Fruit fly (Drosophila melanogaster) whole organism, embryonic: Measurements from ENCODE around the gene pall.

Experiments
- Adf1 ChIP-seq: fragments of 200-800 bp; sonication (Bioruptor generic); IDR thresholded peaks from 2 replicates; pipeline ENCODE4 v1.3.6; 2022; ENCODE audit warnings: missing biosample characterization, missing genetic modification characterization
- Antp ChIP-seq: fragments of 200-800 bp; sonication (Bioruptor generic); optimal IDR thresholded peaks from 3 replicates; lab custom pipeline; 2016; ENCODE audit warnings: missing biosample characterization, missing genetic modification characterization
- CG12155 ChIP-seq: fragments of 200-800 bp; sonication (Bioruptor generic); optimal IDR thresholded peaks from 3 replicates; lab custom pipeline; 2016; ENCODE audit warnings: missing biosample characterization, missing genetic modification characterization
- CG12236 ChIP-seq: fragments of 200-800 bp; sonication (Bioruptor generic); optimal IDR thresholded peaks from 2 replicates; lab custom pipeline; 2016; ENCODE audit warnings: missing biosample characterization, missing genetic modification characterization
- CG13624 ChIP-seq: fragments of 200-800 bp; sonication (Bioruptor generic); optimal IDR thresholded peaks from 2 replicates; lab custom pipeline; 2016; ENCODE audit warnings: missing biosample characterization, missing genetic modification characterization
- CG1602 ChIP-seq: fragments of 200-800 bp; sonication (Bioruptor generic); optimal IDR thresholded peaks from 3 replicates; lab custom pipeline; 2016; ENCODE audit warnings: missing biosample characterization, missing genetic modification characterization
- CG17186 ChIP-seq: fragments of 200-800 bp; sonication (Bioruptor generic); optimal IDR thresholded peaks from 3 replicates; lab custom pipeline; 2017; ENCODE audit warnings: missing biosample characterization, missing genetic modification reagents, missing genetic modification characterization
- CG2678 ChIP-seq: fragments of 200-800 bp; sonication (Bioruptor generic); optimal IDR thresholded peaks from 3 replicates; lab custom pipeline; 2019; ENCODE audit warnings: missing biosample characterization, mild to moderate bottlenecking, missing genetic modification characterization, moderate library complexity
- CG3281 ChIP-seq: fragments of 200-800 bp; sonication (Bioruptor generic); optimal IDR thresholded peaks from 3 replicates; lab custom pipeline; 2017; ENCODE audit warnings: missing biosample characterization, mild to moderate bottlenecking, missing genetic modification characterization
- CG4360 ChIP-seq: fragments of 200-800 bp; sonication (Bioruptor generic); IDR thresholded peaks from 2 replicates; pipeline ENCODE4 v1.3.6; 2022; ENCODE audit warnings: missing biosample characterization, missing genetic modification characterization
- CG4404 ChIP-seq: fragments of 200-800 bp; sonication (Bioruptor generic); IDR thresholded peaks from 2 replicates; pipeline ENCODE4 v1.3.6; 2022; ENCODE audit warnings: missing biosample characterization, missing genetic modification characterization
- CG6791 ChIP-seq: fragments of 200-800 bp; sonication (Bioruptor generic); IDR thresholded peaks from 3 replicates; pipeline ENCODE4 v1.3.6; 2022; ENCODE audit warnings: missing biosample characterization, missing genetic modification characterization; ENCODE audit not compliant: partially characterized antibody
- CG7745 ChIP-seq: fragments of 200-800 bp; sonication (Bioruptor generic); optimal IDR thresholded peaks from 2 replicates; lab custom pipeline; 2018; ENCODE audit warnings: missing biosample characterization, mild to moderate bottlenecking, missing genetic modification characterization, moderate library complexity
- CG8089 ChIP-seq: fragments of 200-800 bp; sonication (Bioruptor generic); optimal IDR thresholded peaks from 3 replicates; lab custom pipeline; 2016; ENCODE audit warnings: missing biosample characterization, missing genetic modification characterization
- CG8359 ChIP-seq: fragments of 200-800 bp; sonication (Bioruptor generic); optimal IDR thresholded peaks from 2 replicates; lab custom pipeline; 2017; ENCODE audit warnings: missing biosample characterization, mild to moderate bottlenecking, missing genetic modification characterization, borderline replicate concordance
- CG8765 ChIP-seq: fragments of 200-800 bp; sonication (Bioruptor generic); IDR thresholded peaks from 2 replicates; pipeline ENCODE4 v1.3.6; 2022; ENCODE audit warnings: missing biosample characterization, missing genetic modification characterization
- D19B ChIP-seq: fragments of 200-800 bp; sonication (Bioruptor generic); optimal IDR thresholded peaks from 2 replicates; lab custom pipeline; 2017; ENCODE audit warnings: missing biosample characterization, mild to moderate bottlenecking, missing genetic modification characterization
- Ets65A ChIP-seq: fragments of 200-800 bp; sonication (Bioruptor generic); peaks from one replicate; lab custom pipeline; 2016; ENCODE audit warnings: missing biosample characterization, missing genetic modification characterization
- Fer1 ChIP-seq: fragments of 200-800 bp; sonication (Bioruptor generic); optimal IDR thresholded peaks from 2 replicates; lab custom pipeline; 2017; ENCODE audit warnings: missing biosample characterization, mild to moderate bottlenecking, missing genetic modification characterization
- H2.0 ChIP-seq: fragments of 200-800 bp; sonication (Bioruptor generic); IDR thresholded peaks from 2 replicates; pipeline ENCODE4 v1.3.6; 2022; ENCODE audit warnings: missing biosample characterization, missing genetic modification characterization
- Hr3 ChIP-seq: fragments of 200-800 bp; sonication (Bioruptor generic); optimal IDR thresholded peaks from 3 replicates; lab custom pipeline; 2016; ENCODE audit warnings: missing biosample characterization, missing genetic modification characterization
- Hr51 ChIP-seq, 2 experiments: fragments of 200-800 bp; sonication (Bioruptor generic); optimal IDR thresholded peaks; 2 replicates in 1 of 2; 3 replicates in 1 of 2; lab custom pipeline; 2016 to 2018; ENCODE audit warnings: missing biosample characterization in 2 of 2, missing genetic modification characterization in 2 of 2, mild to moderate bottlenecking in 1 of 2, moderate library complexity in 1 of 2
- Kr ChIP-seq: fragments of 200-800 bp; sonication (Bioruptor generic); optimal IDR thresholded peaks from 2 replicates; lab custom pipeline; 2017; ENCODE audit warnings: missing biosample characterization, mild to moderate bottlenecking, missing genetic modification characterization
- Neu2 ChIP-seq: fragments of 200-800 bp; sonication (Bioruptor generic); optimal IDR thresholded peaks from 3 replicates; lab custom pipeline; 2016; ENCODE audit warnings: missing biosample characterization, missing genetic modification characterization, borderline replicate concordance
- Pdp1 ChIP-seq, 2 experiments: fragments of 200-800 bp; sonication (Bioruptor generic); optimal IDR thresholded peaks; 3 replicates each; lab custom pipeline; 2016; ENCODE audit warnings: missing biosample characterization in 2 of 2, missing genetic modification characterization in 2 of 2, mild to moderate bottlenecking in 1 of 2, moderate library complexity in 1 of 2
- Taf1 ChIP-seq: fragments of 200-800 bp; sonication (Bioruptor generic); IDR thresholded peaks from 2 replicates; pipeline ENCODE4 v1.3.6; 2022; ENCODE audit warnings: missing biosample characterization, missing genetic modification characterization
- Trl ChIP-seq, 3 experiments: fragments of >200 bp in 2 of 3; fragments of 200-800 bp in 1 of 3; sonication (Bioruptor generic) in 1 of 3; optimal IDR thresholded peaks; 2 replicates in 1 of 3; 3 replicates in 2 of 3; lab custom pipeline; 2016 to 2017; ENCODE audit warnings: missing biosample characterization in 1 of 3, missing genetic modification characterization in 1 of 3
- al ChIP-seq: fragments of 200-800 bp; sonication (Bioruptor generic); IDR thresholded peaks from 2 replicates; pipeline ENCODE4 v1.3.6; 2022; ENCODE audit warnings: missing biosample characterization, missing genetic modification characterization
- aop ChIP-seq: fragments of 200-800 bp; sonication (Bioruptor generic); IDR thresholded peaks from 2 replicates; pipeline ENCODE4 v1.3.6; 2022; ENCODE audit warnings: missing biosample characterization, missing genetic modification characterization
- caup ChIP-seq: fragments of 200-800 bp; sonication (Bioruptor generic); optimal IDR thresholded peaks from 3 replicates; lab custom pipeline; 2017; ENCODE audit warnings: missing biosample characterization, mild to moderate bottlenecking, missing genetic modification characterization, moderate library complexity; ENCODE audit not compliant: severe bottlenecking
- crol ChIP-seq: fragments of 200-800 bp; sonication (Bioruptor generic); IDR thresholded peaks from 2 replicates; pipeline ENCODE4 v1.3.6; 2022; ENCODE audit warnings: missing biosample characterization, missing genetic modification characterization
- crp ChIP-seq, 2 experiments: fragments of 200-800 bp; sonication (Bioruptor generic); optimal IDR thresholded peaks; 2 replicates in 1 of 2; 3 replicates in 1 of 2; lab custom pipeline; 2017; ENCODE audit warnings: missing biosample characterization in 2 of 2, missing genetic modification characterization in 2 of 2, mild to moderate bottlenecking in 1 of 2, moderate library complexity in 1 of 2
- disco-r ChIP-seq: fragments of 200-800 bp; sonication (Bioruptor generic); optimal IDR thresholded peaks from 2 replicates; lab custom pipeline; 2016; ENCODE audit warnings: missing biosample characterization, missing genetic modification characterization
- fd102C ChIP-seq: fragments of 200-800 bp; sonication (Bioruptor generic); optimal IDR thresholded peaks from 2 replicates; lab custom pipeline; 2018; ENCODE audit warnings: missing biosample characterization, mild to moderate bottlenecking, missing genetic modification characterization, moderate library complexity
- fd96Cb ChIP-seq: fragments of 200-800 bp; sonication (Bioruptor generic); optimal IDR thresholded peaks from 2 replicates; lab custom pipeline; 2018; ENCODE audit warnings: missing biosample characterization, mild to moderate bottlenecking, missing genetic modification characterization, moderate library complexity
- grau ChIP-seq: fragments of 200-800 bp; optimal IDR thresholded peaks from 3 replicates; lab custom pipeline; 2019; ENCODE audit warnings: missing biosample characterization, mild to moderate bottlenecking, missing genetic modification characterization, moderate library complexity
- gt ChIP-seq: fragments of 200-800 bp; sonication (Bioruptor generic); IDR thresholded peaks from 2 replicates; pipeline ENCODE4 v1.3.6; 2022; ENCODE audit warnings: missing biosample characterization, missing genetic modification characterization
- her ChIP-seq: fragments of 200-800 bp; sonication (Bioruptor generic); optimal IDR thresholded peaks from 2 replicates; lab custom pipeline; 2016; ENCODE audit warnings: missing biosample characterization, missing genetic modification characterization
- hkb ChIP-seq, 2 experiments: fragments of 200-800 bp in 1 of 2; fragments of >200 bp in 1 of 2; sonication (Bioruptor generic) in 1 of 2; IDR thresholded peaks in 1 of 2; optimal IDR thresholded peaks in 1 of 2; 2 replicates each; pipeline versions ENCODE4 v1.3.6 to Lab custom; 2017 to 2022; ENCODE audit warnings: missing biosample characterization in 1 of 2, missing genetic modification characterization in 1 of 2
- lbe ChIP-seq: fragments of 200-800 bp; sonication (Bioruptor generic); optimal IDR thresholded peaks from 2 replicates; lab custom pipeline; 2016; ENCODE audit warnings: missing biosample characterization, mild to moderate bottlenecking, missing genetic modification characterization
- pho ChIP-seq: fragments of 200-800 bp; sonication (Bioruptor generic); optimal IDR thresholded peaks from 2 replicates; lab custom pipeline; 2016; ENCODE audit warnings: missing biosample characterization, missing genetic modification characterization
- sens ChIP-seq: fragments of 200-800 bp; sonication (Bioruptor generic); peaks from one replicate; lab custom pipeline; 2016; ENCODE audit warnings: missing biosample characterization, missing genetic modification characterization
- sens-2 ChIP-seq: fragments of 200-800 bp; sonication (Bioruptor generic); IDR thresholded peaks from 2 replicates; pipeline ENCODE4 v1.3.6; 2022; ENCODE audit warnings: missing biosample characterization, missing genetic modification characterization
- slp2 ChIP-seq: fragments of 200-800 bp; sonication (Bioruptor generic); optimal IDR thresholded peaks from 2 replicates; lab custom pipeline; 2016; ENCODE audit warnings: missing biosample characterization, missing genetic modification characterization
- ssp ChIP-seq: fragments of 200-800 bp; sonication (Bioruptor generic); IDR thresholded peaks from 2 replicates; pipeline ENCODE4 v1.3.6; 2022; ENCODE audit warnings: missing biosample characterization, missing genetic modification characterization
- stc ChIP-seq: fragments of 200-800 bp; sonication (Bioruptor generic); IDR thresholded peaks from 2 replicates; pipeline ENCODE4 v1.3.6; 2022; ENCODE audit warnings: missing biosample characterization, missing genetic modification characterization
- zen2 ChIP-seq: fragments of 200-800 bp; sonication (Bioruptor generic); IDR thresholded peaks from 3 replicates; pipeline ENCODE4 v1.3.6; 2022; ENCODE audit warnings: missing biosample characterization, missing genetic modification characterization; ENCODE audit not compliant: partially characterized antibody
- zfh2 ChIP-seq: fragments of 200-800 bp; sonication (Bioruptor generic); optimal IDR thresholded peaks from 2 replicates; lab custom pipeline; 2016; ENCODE audit warnings: missing biosample characterization, missing genetic modification characterization

pall gene

DNA sequence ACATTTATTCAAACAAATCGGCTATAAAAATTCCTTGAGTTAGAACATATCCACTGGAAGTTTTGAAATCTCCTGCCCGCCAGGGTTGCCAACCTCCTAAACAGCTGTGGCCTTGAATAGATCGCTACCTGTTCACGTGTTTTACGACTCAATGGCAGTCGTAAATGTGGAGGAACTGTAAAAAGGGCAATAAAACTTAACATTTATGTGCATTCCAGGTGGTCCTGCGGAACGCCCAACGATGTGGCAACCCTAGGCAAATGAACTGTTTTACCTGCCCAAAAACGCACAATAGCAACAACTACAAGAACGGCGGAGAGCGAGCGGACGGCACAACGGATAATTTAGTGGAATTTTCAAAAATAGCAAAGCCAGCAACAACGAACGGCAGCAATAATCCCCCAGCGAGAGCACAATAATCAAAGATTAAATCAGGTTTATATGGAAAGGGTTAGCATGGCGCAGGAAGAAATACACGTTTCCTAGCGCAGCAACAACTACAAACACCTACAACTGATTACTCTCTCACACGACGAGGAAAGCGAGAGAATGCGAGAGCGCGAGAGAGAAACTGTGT lies 25.8 kb downstream of the pall start (continued):
- TF ChIP-seq zfh2 (peak; percentile 19), CG7745 (tag; lab: Kevin White, UChicago) (no peak), gt (GFP tag; lab: Robert Waterston, UW) (no peak), Hr3 (GFP tag; lab: Kevin White, UChicago) (no peak), disco-r (GFP tag; lab: Kevin White, UChicago) (no peak), slp2 (GFP tag; lab: Kevin White, UChicago) (peak; percentile 12), CG4404 (GFP tag; lab: Robert Waterston, UW) (no peak), hkb (optimal IDR thresholded peaks at IDR 0.05; lab: Kevin White, UChicago) (no peak), hkb (GFP tag; IDR thresholded peaks at IDR 0.05; lab: Robert Waterston, UW) (peak; percentile 69), CG3281 (peak; percentile 53), stc (0 out of 2 replicates have a peak, but pooled peaks have one; percentile 27), Fer1 (GFP tag; lab: Kevin White, UChicago) (no peak), CG17186 (peak; percentile 30), CG4360 (GFP tag; lab: Robert Waterston, UW) (peak; percentile 66), Antp (GFP tag; lab: Kevin White, UChicago) (peak; percentile 33), Pdp1 (GFP tag; optimal IDR thresholded peaks at IDR 0.05; lab: Kevin White, UChicago) (peak in 1 of 2 experiments; percentile 3), Hr51 (GFP tag; optimal IDR thresholded peaks at IDR 0.05; lab: Kevin White, UChicago) (no peak), caup (GFP tag; lab: Kevin White, UChicago) (no peak), her (GFP tag; lab: Kevin White, UChicago) (no peak), CG1602 (GFP tag; lab: Kevin White, UChicago) (no peak), CG6791 (peak; percentile 46; the same call in 1 of the 3 replicates), H2.0 (GFP tag; lab: Robert Waterston, UW) (peak; percentile 51), Adf1 (GFP tag; lab: Robert Waterston, UW) (no peak), Kr (GFP tag; lab: Kevin White, UChicago) (peak; percentile 100), Ets65A (GFP tag; lab: Kevin White, UChicago) (no peak), zen2 (GFP tag; lab: Robert Waterston, UW) (no peak), ssp (GFP tag; lab: Robert Waterston, UW) (peak; percentile 25; the same call in 1 of the 2 replicates), al (0 out of 2 replicates have a peak, but pooled peaks have one; percentile 20), CG2678 (tag; lab: Kevin White, UChicago) (no peak), CG12155 (GFP tag; lab: Kevin White, UChicago) (no peak), sens (GFP tag; lab: Kevin White, UChicago) (peak; percentile 87), lbe (no peak), fd96Cb (tag; lab: Kevin White, UChicago) (peak; percentile 42), CG13624 (no peak), CG8089 (no peak), crp (GFP tag; optimal IDR thresholded peaks at IDR 0.05; lab: Kevin White, UChicago) (peak in 1 of 2 experiments; percentile 17), crol (GFP tag; lab: Robert Waterston, UW) (0 out of 2 replicates have a peak, but pooled peaks have one; percentile 9), Neu2 (GFP tag; lab: Kevin White, UChicago) (peak; percentile 44), CG8765 (GFP tag; lab: Robert Waterston, UW) (0 out of 2 replicates have a peak, but pooled peaks have one; percentile 21), CG12236 (GFP tag; lab: Kevin White, UChicago) (peak; percentile 5), sens-2 (GFP tag; lab: Robert Waterston, UW) (peak; percentile 59), pho (GFP tag; lab: Kevin White, UChicago) (no peak), D19B (GFP tag; lab: Kevin White, UChicago) (no peak), aop (GFP tag; lab: Robert Waterston, UW) (no peak), CG8359 (no peak), Taf1 (GFP tag; lab: Robert Waterston, UW) (no peak), grau (tag; lab: Kevin White, UChicago) (no peak), fd102C (GFP tag; lab: Kevin White, UChicago) (peak; percentile 71), Trl (optimal IDR thresholded peaks at IDR 0.05; lab: Kevin White, UChicago) (peak in 1 of 2 experiments; percentile 96), Trl (GFP tag; optimal IDR thresholded peaks at IDR 0.05; lab: Kevin White, UChicago) (no peak)
